Worm (Caenorhabditis elegans) whole organism, mixed stage, embryonic: Measurements from ENCODE around the gene wrt-10.

Experiments
- M03D4.4 ChIP-seq: sonication (generic microtip); optimal IDR thresholded peaks from 2 replicates; lab custom pipeline; 2017; ENCODE audit warnings: mild to moderate bottlenecking, missing genetic modification characterization, missing compliant biosample characterization
- lsy-2 ChIP-seq: fragments of 150-350 bp; optimal IDR thresholded peaks from 2 replicates; lab custom pipeline; 2014; ENCODE audit warnings: missing biosample characterization, missing genetic modification characterization
- nhr-28 ChIP-seq: fragments of 150-350 bp; optimal IDR thresholded peaks from 2 replicates; lab custom pipeline; 2014; ENCODE audit warnings: missing biosample characterization, missing genetic modification characterization
- unc-39 ChIP-seq: fragments of 150-350 bp; optimal IDR thresholded peaks from 2 replicates; lab custom pipeline; 2014; ENCODE audit warnings: missing biosample characterization, missing genetic modification characterization

- no peak for TF ChIP-seq unc-39 (tag; lab: Kevin White, UChicago)
- TF ChIP-seq nhr-28 (tag; lab: Kevin White, UChicago): no peak
- no peak for TF ChIP-seq lsy-2 (tag; lab: Kevin White, UChicago)
- no peak for TF ChIP-seq M03D4.4 (tag; lab: Kevin White, UChicago)
These were observed 41.3 kb upstream of the wrt-10 start, which contains the start of gene F35D2.1 for ce11 chrII:7575614-7576013.
